Fruit fly (Drosophila melanogaster): Measurements from ENCODE around the gene CG10859.
A peak's percentile ranks its signal among the peaks of the same experiment; 100 is the strongest.

CG10859 gene

DNA sequence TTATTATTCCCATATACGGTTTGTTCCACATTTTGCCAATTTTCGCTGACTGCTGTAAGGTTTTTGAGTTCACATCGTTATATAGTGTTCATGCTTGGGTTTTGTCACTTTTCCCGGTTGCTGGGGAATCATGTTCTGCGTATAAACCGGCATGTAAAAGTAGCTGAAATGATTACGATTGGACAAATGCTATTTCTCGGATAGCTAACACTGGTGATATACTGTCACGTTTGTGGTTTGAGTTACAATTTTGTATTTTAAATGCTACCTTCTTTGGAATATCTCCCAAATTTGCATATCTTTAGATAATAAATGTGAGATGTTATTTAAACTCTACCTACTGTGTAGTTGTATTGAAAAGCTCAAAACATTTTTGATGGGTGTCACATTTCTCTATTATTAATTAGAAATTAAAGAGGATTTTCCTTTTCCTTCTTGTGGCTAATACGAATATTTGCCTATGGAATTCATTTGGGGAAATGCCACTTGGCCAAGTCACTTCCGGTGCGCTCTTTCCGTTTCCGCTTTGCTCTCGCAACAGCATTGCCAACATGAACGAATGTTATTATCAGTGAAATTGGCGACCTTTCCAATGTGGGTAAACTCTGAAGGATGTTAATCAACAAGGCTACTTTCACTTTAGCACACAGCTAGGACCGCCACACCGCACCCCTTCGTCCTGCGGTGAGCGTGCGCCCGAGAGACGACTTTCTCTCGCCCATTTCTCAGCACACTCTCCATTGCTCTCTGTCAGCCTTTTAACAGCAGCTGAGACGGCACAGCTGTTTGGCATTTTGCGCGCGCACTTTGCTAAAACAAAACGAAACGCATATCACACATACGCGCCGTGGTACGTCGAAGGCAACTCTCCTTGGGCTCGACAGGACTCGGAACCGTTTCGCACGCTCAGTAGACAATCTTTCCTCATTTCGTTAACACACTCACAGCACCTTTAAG lies 16.3 kb upstream of the CG10859 start, which contains the start of the genes CG16956, CG42784 and CG43850:
TSS of gene CG16956 (minus strand) at position 51 of the 957 bp plus-strand sequence.
TSS of gene CG42784 (plus strand) at position 907 of the 957 bp plus-strand sequence.
TSS of gene CG43850 (plus strand) at position 907 of the 957 bp plus-strand sequence.
- TF ChIP-seq Pif1A (GFP tag; optimal IDR thresholded peaks at IDR 0.05) = peak; percentile 28
- 0 out of 2 replicates have a peak, but pooled peaks have one; percentile 12 for TF ChIP-seq CG12605 (GFP tag; IDR thresholded peaks at IDR 0.05)
- TF ChIP-seq D1 (tag; optimal IDR thresholded peaks at IDR 0.05) = no peak
- peak; percentile 10 for TF ChIP-seq CG14655 (GFP tag; optimal IDR thresholded peaks at IDR 0.05)
- no peak for TF ChIP-seq Ets98B (GFP tag; IDR thresholded peaks at IDR 0.05)
- no peak for TF ChIP-seq EcR (GFP tag; optimal IDR thresholded peaks at IDR 0.05)
- no peak for TF ChIP-seq CG15710 (tag; optimal IDR thresholded peaks at IDR 0.05)
- TF ChIP-seq CG8159 (tag; optimal IDR thresholded peaks at IDR 0.05) = no peak
- no peak for TF ChIP-seq CG10348 (GFP tag; IDR thresholded peaks at IDR 0.05)
- 0 out of 3 replicates have a peak, but pooled peaks have one; percentile 13 for TF ChIP-seq CG4496 (GFP tag; IDR thresholded peaks at IDR 0.05)

DNA sequence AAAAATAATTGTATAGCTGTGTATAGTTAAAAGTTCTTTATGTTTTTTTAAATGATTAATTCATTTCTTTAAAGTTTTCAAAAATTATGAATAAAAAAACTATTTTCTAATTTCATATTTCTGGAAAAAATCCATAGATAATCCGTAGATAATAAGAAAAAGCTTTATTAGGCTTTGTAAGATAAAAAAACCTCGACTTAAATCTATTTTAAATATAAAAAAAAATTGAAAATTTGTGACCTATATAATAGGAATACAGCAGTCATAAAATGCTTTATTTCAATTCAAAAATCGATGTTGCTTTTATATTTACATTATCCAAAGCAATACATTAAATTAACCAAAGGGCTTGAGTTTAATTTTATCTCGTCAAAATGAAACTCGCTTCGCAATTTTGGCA lies 13.8 kb upstream of the CG10859 start, which contains the start of gene Flad2:
TSS of gene Flad2 (plus strand) at position 301 of the 400 bp plus-strand sequence.
- TF ChIP-seq CG32121 (GFP tag; IDR thresholded peaks at IDR 0.05) = no peak
- TF ChIP-seq CG13204 (GFP tag; optimal IDR thresholded peaks at IDR 0.05) = no peak
- TF ChIP-seq EcR (GFP tag; optimal IDR thresholded peaks at IDR 0.05) = no peak
- no peak for TF ChIP-seq CG17806 (tag; optimal IDR thresholded peaks at IDR 0.05)
- TF ChIP-seq CG14655 (GFP tag; optimal IDR thresholded peaks at IDR 0.05) = no peak
- TF ChIP-seq CG12605 (GFP tag; IDR thresholded peaks at IDR 0.05) = no peak
- no peak for TF ChIP-seq Snoo (tag; optimal IDR thresholded peaks at IDR 0.05)
- TF ChIP-seq CG10348 (GFP tag; IDR thresholded peaks at IDR 0.05) = no peak
- TF ChIP-seq rn (GFP tag; IDR thresholded peaks at IDR 0.05) = no peak
- no peak for TF ChIP-seq Pif1A (GFP tag; optimal IDR thresholded peaks at IDR 0.05)
- TF ChIP-seq CG34367 (tag; optimal IDR thresholded peaks at IDR 0.05) = no peak
- TF ChIP-seq CG8159 (tag; optimal IDR thresholded peaks at IDR 0.05) = no peak
- TF ChIP-seq Pif1B (GFP tag; optimal IDR thresholded peaks at IDR 0.05) = no peak
- TF ChIP-seq D1 (tag; optimal IDR thresholded peaks at IDR 0.05) = no peak
- TF ChIP-seq CG15710 (tag; optimal IDR thresholded peaks at IDR 0.05) = no peak

DNA sequence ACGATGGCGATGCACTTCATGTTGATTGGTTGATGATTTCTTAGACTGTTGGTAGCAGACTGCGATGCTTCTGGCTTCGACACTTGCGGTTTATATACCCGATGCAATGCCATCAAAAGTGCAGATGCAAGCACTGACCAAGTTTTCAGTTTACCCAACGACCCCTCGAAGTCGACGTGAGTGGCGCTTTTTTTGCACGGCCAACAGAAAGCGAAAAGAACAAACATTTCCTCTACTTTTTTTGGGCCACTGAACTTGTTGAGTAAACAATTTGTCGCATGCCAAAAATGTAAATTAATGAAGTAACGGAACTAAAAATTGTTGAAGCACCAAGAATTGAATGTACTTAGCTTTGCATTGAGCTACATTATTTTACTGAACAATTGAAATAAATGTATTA lies 13.1 kb upstream of the CG10859 start, which contains the start of gene Vm34Ca:
TSS of gene Vm34Ca (minus strand) at position 66 of the 400 bp plus-strand sequence.
- TF ChIP-seq Snoo (tag; optimal IDR thresholded peaks at IDR 0.05) = no peak
- TF ChIP-seq CG4496 (GFP tag; IDR thresholded peaks at IDR 0.05) = no peak
- TF ChIP-seq CG8159 (tag; optimal IDR thresholded peaks at IDR 0.05) = no peak
- no peak for TF ChIP-seq CG13204 (GFP tag; optimal IDR thresholded peaks at IDR 0.05)
- TF ChIP-seq CG10348 (GFP tag; IDR thresholded peaks at IDR 0.05) = no peak

DNA sequence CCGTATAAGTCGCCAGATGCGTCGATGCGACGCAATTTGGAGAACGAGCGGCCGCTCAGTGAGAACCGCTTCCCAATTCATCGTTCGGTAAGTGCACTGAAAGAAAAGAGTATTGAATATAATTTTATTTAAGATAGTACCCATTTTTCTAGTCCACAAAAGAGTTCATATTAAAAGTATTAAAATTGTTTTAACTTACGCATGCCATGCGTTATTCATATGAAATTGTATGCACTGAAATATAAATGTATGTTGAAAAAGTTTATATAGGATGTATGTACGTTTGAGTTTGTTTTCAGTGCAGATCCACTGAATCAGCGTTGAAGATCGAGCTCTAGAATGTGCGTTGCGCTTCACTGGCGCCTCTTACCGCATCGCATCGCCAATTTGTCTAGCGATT lies 1.1 kb upstream of the CG10859 start:
- TF ChIP-seq CG9948 (tag; optimal IDR thresholded peaks at IDR 0.05) (peak; percentile 2), Pif1A (GFP tag; optimal IDR thresholded peaks at IDR 0.05) (peak; percentile 27), CG8301 (tag; optimal IDR thresholded peaks at IDR 0.05) (peak; percentile 35), CG32121 (GFP tag; IDR thresholded peaks at IDR 0.05) (0 out of 2 replicates have a peak, but pooled peaks have one; percentile 26), EcR (GFP tag; optimal IDR thresholded peaks at IDR 0.05) (no peak), CG4496 (GFP tag; IDR thresholded peaks at IDR 0.05) (0 out of 3 replicates have a peak, but pooled peaks have one; percentile 29), CG14655 (GFP tag; optimal IDR thresholded peaks at IDR 0.05) (peak; percentile 41), CG8159 (tag; optimal IDR thresholded peaks at IDR 0.05) (no peak)

DNA sequence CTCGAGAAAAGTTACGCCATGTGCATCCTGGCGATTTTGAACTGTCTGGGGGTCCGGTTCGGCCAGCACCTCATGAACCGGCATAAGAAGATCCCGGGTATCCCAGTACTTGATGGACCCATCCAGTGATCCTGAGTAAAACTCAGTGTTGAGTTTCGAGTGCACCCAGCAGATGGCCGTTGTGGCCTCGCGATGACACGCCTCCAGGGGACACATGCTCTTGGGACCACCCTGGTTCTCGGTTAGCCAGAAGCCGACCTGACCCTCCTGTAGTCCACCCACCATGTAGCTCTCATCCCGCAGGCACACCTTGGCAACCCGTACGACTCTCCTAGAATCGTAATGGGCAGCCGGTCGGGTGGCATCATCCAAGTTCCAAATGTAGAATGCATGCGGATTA lies 1.1 kb downstream of the CG10859 start:
- TF ChIP-seq CG32121 (GFP tag; IDR thresholded peaks at IDR 0.05) (no peak), Snoo (tag; optimal IDR thresholded peaks at IDR 0.05) (no peak), rn (GFP tag; IDR thresholded peaks at IDR 0.05) (no peak), CG9948 (tag; optimal IDR thresholded peaks at IDR 0.05) (no peak), CG4496 (GFP tag; IDR thresholded peaks at IDR 0.05) (no peak), CG8301 (tag; optimal IDR thresholded peaks at IDR 0.05) (no peak), Pif1B (GFP tag; optimal IDR thresholded peaks at IDR 0.05) (no peak), D1 (tag; optimal IDR thresholded peaks at IDR 0.05) (no peak), CG14655 (GFP tag; optimal IDR thresholded peaks at IDR 0.05) (no peak), fd96Ca (GFP tag; IDR thresholded peaks at IDR 0.05) (no peak), CG10348 (GFP tag; IDR thresholded peaks at IDR 0.05) (no peak), CG34367 (tag; optimal IDR thresholded peaks at IDR 0.05) (no peak), CG13204 (GFP tag; optimal IDR thresholded peaks at IDR 0.05) (no peak), Ets98B (GFP tag; IDR thresholded peaks at IDR 0.05) (no peak), CG12605 (GFP tag; IDR thresholded peaks at IDR 0.05) (no peak), Pif1A (GFP tag; optimal IDR thresholded peaks at IDR 0.05) (no peak), CG15710 (tag; optimal IDR thresholded peaks at IDR 0.05) (no peak), EcR (GFP tag; optimal IDR thresholded peaks at IDR 0.05) (no peak)

DNA sequence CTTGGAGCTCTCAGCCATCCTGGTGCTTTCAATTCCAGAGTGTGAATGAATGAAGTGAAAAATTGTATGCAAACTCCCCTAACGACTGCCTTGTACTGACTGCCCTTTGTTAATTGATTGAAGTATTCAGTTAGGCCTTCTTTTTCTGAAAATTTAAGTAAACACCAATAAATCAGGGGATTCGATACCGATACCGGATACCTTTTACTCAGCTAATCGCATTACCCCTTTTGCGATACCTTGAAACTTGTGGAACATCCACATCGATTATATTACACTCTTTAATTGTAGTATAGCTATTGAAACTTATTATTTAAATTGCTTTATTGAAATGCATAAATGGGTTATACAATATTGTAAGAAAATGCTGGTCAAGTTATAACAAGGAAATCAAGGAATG lies 2.4 kb downstream of the CG10859 start, which contains the start of gene CG16957:
TSS of gene CG16957 (minus strand) at position 101 of the 400 bp plus-strand sequence.
- TF ChIP-seq CG12605 (GFP tag; IDR thresholded peaks at IDR 0.05) (no peak), CG14655 (GFP tag; optimal IDR thresholded peaks at IDR 0.05) (no peak), Ets98B (GFP tag; IDR thresholded peaks at IDR 0.05) (no peak), CG10348 (GFP tag; IDR thresholded peaks at IDR 0.05) (no peak), CG34367 (tag; optimal IDR thresholded peaks at IDR 0.05) (no peak), EcR (GFP tag; optimal IDR thresholded peaks at IDR 0.05) (no peak), gl (tag; optimal IDR thresholded peaks at IDR 0.05) (no peak), D1 (tag; optimal IDR thresholded peaks at IDR 0.05) (no peak), CG15710 (tag; optimal IDR thresholded peaks at IDR 0.05) (no peak), fd96Ca (GFP tag; IDR thresholded peaks at IDR 0.05) (no peak), CG8159 (tag; optimal IDR thresholded peaks at IDR 0.05) (no peak), Snoo (tag; optimal IDR thresholded peaks at IDR 0.05) (no peak), Pif1B (GFP tag; optimal IDR thresholded peaks at IDR 0.05) (no peak)

Measured in whole organism, pupa.